Fruit fly (Drosophila melanogaster) whole organism, pupa: ENCODE results near the gene Naxd.

Source experiments
- CG10348 ChIP-seq: fragments of 200-800 bp; sonication (Bioruptor generic); IDR thresholded peaks from 2 replicates; pipeline ENCODE4 v1.3.6; 2022; ENCODE audit warnings: missing biosample characterization, missing genetic modification characterization
- CG12605 ChIP-seq: fragments of 200-800 bp; sonication (Bioruptor generic); IDR thresholded peaks from 2 replicates; pipeline ENCODE4 v1.3.6; 2022; ENCODE audit warnings: missing biosample characterization, missing genetic modification characterization
- CG13204 ChIP-seq: fragments of 200-800 bp; sonication (Bioruptor generic); optimal IDR thresholded peaks from 2 replicates; lab custom pipeline; 2018; ENCODE audit warnings: missing biosample characterization, mild to moderate bottlenecking, missing genetic modification characterization, moderate library complexity
- CG14655 ChIP-seq: fragments of 200-800 bp; sonication (Bioruptor generic); optimal IDR thresholded peaks from 3 replicates; lab custom pipeline; 2017; ENCODE audit warnings: mild to moderate bottlenecking, missing biosample characterization, missing genetic modification reagents, missing genetic modification characterization
- CG15710 ChIP-seq: fragments of 200-800 bp; sonication (Bioruptor generic); optimal IDR thresholded peaks from 2 replicates; lab custom pipeline; 2018; ENCODE audit warnings: missing biosample characterization, mild to moderate bottlenecking, missing genetic modification characterization, moderate library complexity
- CG17806 ChIP-seq: fragments of 200-800 bp; sonication (Bioruptor generic); optimal IDR thresholded peaks from 2 replicates; lab custom pipeline; 2018; ENCODE audit warnings: missing biosample characterization, mild to moderate bottlenecking, missing genetic modification characterization, moderate library complexity
- CG32121 ChIP-seq: fragments of 200-800 bp; sonication (Bioruptor generic); IDR thresholded peaks from 2 replicates; pipeline ENCODE4 v1.3.6; 2022; ENCODE audit warnings: missing biosample characterization, missing genetic modification characterization
- CG34367 ChIP-seq: fragments of 200-800 bp; sonication (Bioruptor generic); optimal IDR thresholded peaks from 2 replicates; lab custom pipeline; 2018; ENCODE audit warnings: missing biosample characterization, mild to moderate bottlenecking, missing genetic modification characterization
- CG4496 ChIP-seq: fragments of 200-800 bp; sonication (Bioruptor generic); IDR thresholded peaks from 3 replicates; pipeline ENCODE4 v1.3.6; 2022; ENCODE audit warnings: missing biosample characterization, missing genetic modification characterization
- CG8159 ChIP-seq: fragments of 200-800 bp; sonication (Bioruptor generic); optimal IDR thresholded peaks from 3 replicates; lab custom pipeline; 2018; ENCODE audit warnings: missing biosample characterization, mild to moderate bottlenecking, missing genetic modification characterization, moderate library complexity
- CG8301 ChIP-seq: fragments of 200-800 bp; sonication (Bioruptor generic); optimal IDR thresholded peaks from 2 replicates; lab custom pipeline; 2018; ENCODE audit warnings: missing biosample characterization, mild to moderate bottlenecking, missing genetic modification characterization
- CG9948 ChIP-seq: fragments of 200-800 bp; sonication (Bioruptor generic); optimal IDR thresholded peaks from 2 replicates; lab custom pipeline; 2018; ENCODE audit warnings: missing biosample characterization, mild to moderate bottlenecking, missing genetic modification characterization, moderate library complexity
- D1 ChIP-seq: fragments of 200-800 bp; sonication (Bioruptor generic); optimal IDR thresholded peaks from 2 replicates; lab custom pipeline; 2018; ENCODE audit warnings: missing biosample characterization, mild to moderate bottlenecking, missing genetic modification characterization, moderate library complexity
- EcR ChIP-seq: fragments of 200-800 bp; sonication (Bioruptor generic); optimal IDR thresholded peaks from 3 replicates; lab custom pipeline; 2019; ENCODE audit warnings: missing biosample characterization, missing genetic modification characterization, mild to moderate bottlenecking, moderate library complexity, missing genetic modification reagents
- Ets98B ChIP-seq: fragments of 200-800 bp; sonication (Bioruptor generic); IDR thresholded peaks from 2 replicates; pipeline ENCODE4 v1.3.6; 2022; ENCODE audit warnings: missing biosample characterization, missing genetic modification characterization
- Pif1A ChIP-seq: fragments of 200-800 bp; sonication (Bioruptor generic); optimal IDR thresholded peaks from 3 replicates; lab custom pipeline; 2016; ENCODE audit warnings: missing biosample characterization, missing genetic modification characterization
- Pif1B ChIP-seq: fragments of 200-800 bp; sonication (Bioruptor generic); optimal IDR thresholded peaks from 3 replicates; lab custom pipeline; 2016; ENCODE audit warnings: missing biosample characterization, missing genetic modification characterization
- Snoo ChIP-seq: fragments of 200-800 bp; sonication (Bioruptor generic); optimal IDR thresholded peaks from 3 replicates; lab custom pipeline; 2017; ENCODE audit warnings: missing biosample characterization, mild to moderate bottlenecking, missing genetic modification characterization, inconsistent platforms
- fd96Ca ChIP-seq: fragments of 200-800 bp; sonication (Bioruptor generic); IDR thresholded peaks from 3 replicates; pipeline ENCODE4 v1.3.6; 2022; ENCODE audit warnings: missing biosample characterization, missing genetic modification characterization
- gl ChIP-seq: fragments of 200-800 bp; sonication (Bioruptor generic); optimal IDR thresholded peaks from 2 replicates; lab custom pipeline; 2018; ENCODE audit warnings: missing biosample characterization, mild to moderate bottlenecking, missing genetic modification characterization
- rn ChIP-seq: fragments of 200-800 bp; sonication (Bioruptor generic); IDR thresholded peaks from 2 replicates; pipeline ENCODE4 v1.3.6; 2022; ENCODE audit warnings: missing biosample characterization, missing genetic modification characterization

Naxd gene

dm6 chr3L:19085688-19086363, 11.7 kb downstream of the Naxd start:
- TF ChIP-seq D1: peak; percentile 36
- 0 out of 3 replicates have a peak, but pooled peaks have one; percentile 16 for TF ChIP-seq fd96Ca
- peak; percentile 6; the same call in 1 of the 3 replicates for TF ChIP-seq CG4496 (GFP tag; lab: Robert Waterston, UW)
- no peak for TF ChIP-seq CG34367
- TF ChIP-seq CG13204 (GFP tag; lab: Kevin White, UChicago): peak; percentile 39
- peak; percentile 42 for TF ChIP-seq CG32121

- no peak for TF ChIP-seq fd96Ca
- no peak for TF ChIP-seq CG15710
- TF ChIP-seq CG13204 (GFP tag; lab: Kevin White, UChicago): no peak
- no peak for TF ChIP-seq EcR
- TF ChIP-seq CG9948: no peak
- no peak for TF ChIP-seq gl (tag; lab: Kevin White, UChicago)
- no peak for TF ChIP-seq CG34367
- no peak for TF ChIP-seq CG8301 (tag; lab: Kevin White, UChicago)
- TF ChIP-seq CG10348 (GFP tag; lab: Robert Waterston, UW): no peak
- TF ChIP-seq CG4496 (GFP tag; lab: Robert Waterston, UW): no peak
- TF ChIP-seq D1: no peak
- TF ChIP-seq CG8159: no peak
- no peak for TF ChIP-seq Pif1B (GFP tag; lab: Kevin White, UChicago)
These were observed 14.4 kb downstream of the Naxd start for dm6 chr3L:19083126-19083525.

dm6 chr3L:19080926-19081700, 16.4 kb downstream of the Naxd start:
- TF ChIP-seq Snoo (tag; lab: Kevin White, UChicago) (no peak), D1 (no peak), gl (tag; lab: Kevin White, UChicago) (no peak), CG15710 (no peak), CG34367 (no peak), CG10348 (GFP tag; lab: Robert Waterston, UW) (no peak), Pif1B (GFP tag; lab: Kevin White, UChicago) (no peak), CG9948 (no peak), CG14655 (GFP tag; lab: Kevin White, UChicago) (peak; percentile 35), CG32121 (no peak), Ets98B (no peak; the same call in 1 of the 2 replicates), fd96Ca (0 out of 3 replicates have a peak, but pooled peaks have one; percentile 10), rn (no peak), CG13204 (GFP tag; lab: Kevin White, UChicago) (peak; percentile 42), CG12605 (GFP tag; lab: Robert Waterston, UW) (no peak; the same call in 1 of the 2 replicates), CG8301 (tag; lab: Kevin White, UChicago) (no peak), CG17806 (tag; lab: Kevin White, UChicago) (no peak), CG4496 (GFP tag; lab: Robert Waterston, UW) (no peak), EcR (peak; percentile 98), Pif1A (GFP tag; lab: Kevin White, UChicago) (no peak), CG8159 (peak; percentile 47)

dm6 chr3L:19079798-19080691, 17.5 kb downstream of the Naxd start:
- peak; percentile 54; the same call in 1 of the 3 replicates for TF ChIP-seq fd96Ca
- no peak for TF ChIP-seq rn
- no peak for TF ChIP-seq gl (tag; lab: Kevin White, UChicago)
- TF ChIP-seq Snoo (tag; lab: Kevin White, UChicago): peak; percentile 73
- no peak; the same call in 1 of the 3 replicates for TF ChIP-seq CG4496 (GFP tag; lab: Robert Waterston, UW)
- TF ChIP-seq CG12605 (GFP tag; lab: Robert Waterston, UW): no peak
- TF ChIP-seq CG32121: peak; percentile 47
- peak; percentile 68 for TF ChIP-seq Pif1B (GFP tag; lab: Kevin White, UChicago)
- no peak for TF ChIP-seq EcR
- peak; percentile 21 for TF ChIP-seq CG17806 (tag; lab: Kevin White, UChicago)
- TF ChIP-seq CG34367: peak; percentile 38
- TF ChIP-seq CG9948: peak; percentile 60
- TF ChIP-seq CG13204 (GFP tag; lab: Kevin White, UChicago): no peak
- TF ChIP-seq Ets98B: no peak; the same call in 1 of the 2 replicates
- TF ChIP-seq CG10348 (GFP tag; lab: Robert Waterston, UW): no peak
- TF ChIP-seq D1: peak; percentile 31
- TF ChIP-seq CG8301 (tag; lab: Kevin White, UChicago): peak; percentile 73
- TF ChIP-seq CG15710: peak; percentile 61
- peak; percentile 80 for TF ChIP-seq CG8159
- peak; percentile 72 for TF ChIP-seq Pif1A (GFP tag; lab: Kevin White, UChicago)
- peak; percentile 85 for TF ChIP-seq CG14655 (GFP tag; lab: Kevin White, UChicago)

dm6 chr3L:19079067-19079466, 18.4 kb downstream of the Naxd start:
- TF ChIP-seq CG4496 (GFP tag; lab: Robert Waterston, UW) (peak; percentile 16; the same call in 1 of the 3 replicates), CG8301 (tag; lab: Kevin White, UChicago) (no peak), CG34367 (no peak), EcR (peak; percentile 55), CG8159 (no peak), D1 (no peak), CG12605 (GFP tag; lab: Robert Waterston, UW) (0 out of 2 replicates have a peak, but pooled peaks have one; percentile 15), Pif1B (GFP tag; lab: Kevin White, UChicago) (no peak), gl (tag; lab: Kevin White, UChicago) (peak; percentile 69), rn (no peak), Ets98B (no peak), fd96Ca (peak; percentile 48; the same call in 1 of the 3 replicates), CG13204 (GFP tag; lab: Kevin White, UChicago) (peak; percentile 72), CG15710 (no peak), Pif1A (GFP tag; lab: Kevin White, UChicago) (no peak)
